Fruit fly (Drosophila melanogaster): ENCODE results near the gene fd3F.

The fd3F gene

DNA sequence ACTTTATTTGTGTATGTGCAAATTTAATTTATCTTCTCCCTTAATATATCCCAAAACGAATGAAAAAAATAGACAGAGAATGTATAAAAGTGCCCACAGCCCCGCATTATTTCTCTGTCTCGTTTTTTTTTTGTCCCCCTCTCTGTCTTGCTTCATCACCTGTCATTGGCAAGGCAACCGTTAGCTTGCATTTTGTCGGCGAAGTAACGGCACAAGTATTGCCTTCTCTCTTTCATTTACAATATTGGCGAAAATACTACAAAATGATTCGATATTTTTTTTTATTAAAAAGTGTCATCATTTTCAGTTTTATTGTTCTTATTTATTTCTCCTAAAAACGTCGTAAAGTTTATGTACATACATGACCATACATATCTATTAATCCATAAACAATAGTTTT, 27.0 kb upstream of the fd3F start:
- TF ChIP-seq CG17361 (GFP tag; IDR thresholded peaks at IDR 0.05) (no peak), sc (optimal IDR thresholded peaks at IDR 0.05) (no peak), sc (GFP tag; optimal IDR thresholded peaks at IDR 0.05) (no peak), Bdp1 (GFP tag; optimal IDR thresholded peaks at IDR 0.05) (no peak), sens (GFP tag) (peak; percentile 26), CG12104 (GFP tag; optimal IDR thresholded peaks at IDR 0.05) (no peak), CG34376 (GFP tag; optimal IDR thresholded peaks at IDR 0.05) (no peak), zf30C (GFP tag; optimal IDR thresholded peaks at IDR 0.05) (no peak)

DNA sequence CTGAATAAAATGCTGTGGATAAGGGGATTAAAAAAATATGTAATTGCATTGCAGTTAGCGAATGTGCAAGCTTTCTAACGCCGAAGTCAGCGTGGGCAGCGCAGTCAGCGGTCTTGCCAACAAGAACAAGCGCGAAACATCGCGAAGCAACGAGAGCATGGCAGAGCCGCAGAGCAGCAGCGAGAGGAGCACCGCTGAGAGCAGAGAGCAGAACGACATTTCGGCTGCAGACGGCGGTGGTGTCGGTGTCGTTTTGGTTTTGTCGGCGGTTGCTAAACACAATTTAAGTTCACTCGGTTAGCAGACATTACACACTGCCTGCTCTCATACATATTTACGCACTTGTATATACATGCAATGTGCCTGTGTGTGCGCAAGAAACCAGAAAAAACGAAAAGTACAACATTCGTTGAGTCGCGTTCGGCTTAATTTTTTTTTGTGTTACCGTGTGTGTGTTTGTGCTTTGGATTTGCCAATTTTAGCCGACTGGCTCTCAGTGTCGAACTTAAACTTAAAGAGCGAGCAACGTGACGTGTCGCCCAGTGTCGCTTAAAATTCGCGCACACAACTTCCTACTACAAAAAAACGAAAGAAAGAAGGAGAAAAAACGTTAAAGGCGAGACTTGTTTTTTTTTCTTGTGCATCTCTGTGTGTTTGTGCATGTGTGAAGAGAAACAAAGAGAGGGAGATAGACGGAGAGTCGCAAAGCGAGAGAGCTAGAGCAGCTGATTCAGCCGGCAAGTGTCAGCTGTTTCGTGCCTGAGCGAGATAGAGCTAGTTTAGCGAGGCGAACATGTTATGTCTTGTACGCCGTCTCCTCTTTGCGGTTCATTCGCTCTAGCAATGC, 26.1 kb upstream of the fd3F start:
- TF ChIP-seq pros (GFP tag; optimal IDR thresholded peaks at IDR 0.05) (peak; percentile 81), tgo (GFP tag; IDR thresholded peaks at IDR 0.05) (no peak), CG17385 (GFP tag; optimal IDR thresholded peaks at IDR 0.05) (peak; percentile 55), crol (GFP tag; IDR thresholded peaks at IDR 0.05) (0 out of 2 replicates have a peak, but pooled peaks have one; percentile 18), PHDP (tag; optimal IDR thresholded peaks at IDR 0.05) (peak; percentile 7), knrl (GFP tag; IDR thresholded peaks at IDR 0.05; ENCODE audit: partially characterized antibody) (no peak), CG6683 (GFP tag; optimal IDR thresholded peaks at IDR 0.05) (peak; percentile 3), CG13624 (GFP tag; optimal IDR thresholded peaks at IDR 0.05) (peak; percentile 8), zf30C (GFP tag; optimal IDR thresholded peaks at IDR 0.05) (peak; percentile 59), scrt (GFP tag; optimal IDR thresholded peaks at IDR 0.05) (no peak), CG2889 (GFP tag; IDR thresholded peaks at IDR 0.05) (no peak), CG32532 (GFP tag; IDR thresholded peaks at IDR 0.05) (peak; percentile 8; the same call in 1 of the 2 replicates), gro (GFP tag; optimal IDR thresholded peaks at IDR 0.05) (no peak), CG12769 (tag; optimal IDR thresholded peaks at IDR 0.05) (peak; percentile 48), Hr51 (GFP tag; optimal IDR thresholded peaks at IDR 0.05) (peak in 1 of 2 experiments; percentile 2), Jarid2 (GFP tag; optimal IDR thresholded peaks at IDR 0.05) (peak; percentile 61), z (GFP tag; IDR thresholded peaks at IDR 0.05) (no peak), CG2129 (GFP tag; IDR thresholded peaks at IDR 0.05; ENCODE audit: partially characterized antibody) (no peak), cwo (GFP tag; optimal IDR thresholded peaks at IDR 0.05) (peak; percentile 2), Xbp1 (GFP tag; optimal IDR thresholded peaks at IDR 0.05) (peak; percentile 37), BEAF-32 (GFP tag; optimal IDR thresholded peaks at IDR 0.05) (no peak), Trl (optimal IDR thresholded peaks at IDR 0.05) (peak; percentile 85 to 89), Trl (GFP tag; optimal IDR thresholded peaks at IDR 0.05) (no peak), MBD-R2 (GFP tag; IDR thresholded peaks at IDR 0.05) (peak; percentile 20; the same call in 1 of the 2 replicates), CG1832 (GFP tag; optimal IDR thresholded peaks at IDR 0.05) (peak; percentile 82), nom (GFP tag; optimal IDR thresholded peaks at IDR 0.05) (peak; percentile 97), Med (GFP tag) (peak; percentile 74), CG8944 (GFP tag; optimal IDR thresholded peaks at IDR 0.05) (no peak), CG4360 (GFP tag; IDR thresholded peaks at IDR 0.05) (peak; percentile 37; the same call in 1 of the 2 replicates), Stat92E (GFP tag; optimal IDR thresholded peaks at IDR 0.05) (no peak), CG15269 (tag; optimal IDR thresholded peaks at IDR 0.05) (peak; percentile 46), Dip2 (GFP tag; IDR thresholded peaks at IDR 0.05) (no peak), caup (GFP tag; optimal IDR thresholded peaks at IDR 0.05; ENCODE audit: severe bottlenecking) (peak; percentile 26), CG8290 (GFP tag; optimal IDR thresholded peaks at IDR 0.05) (no peak), CG8290 (tag; optimal IDR thresholded peaks at IDR 0.05) (peak in 1 of 2 experiments; percentile 10), ap (GFP tag; IDR thresholded peaks at IDR 0.05) (no peak), CG5180 (GFP tag; optimal IDR thresholded peaks at IDR 0.05) (peak; percentile 82), CG31224 (GFP tag; IDR thresholded peaks at IDR 0.05) (peak; percentile 13; the same call in 1 of the 2 replicates), CG7556 (GFP tag; optimal IDR thresholded peaks at IDR 0.05) (no peak), CG32767 (GFP tag; IDR thresholded peaks at IDR 0.05) (no peak)

Measured in whole organism, embryonic.